Fruit fly (Drosophila melanogaster): ENCODE measurements around the gene dec.

The dec gene

dm6 chrX:7873172-7873930, at the start of gene dec:
dec (minus strand) TSS chrX:7873222.
- TF ChIP-seq pan (optimal IDR thresholded peaks at IDR 0.05) (no peak), psq (optimal IDR thresholded peaks at IDR 0.05) (no peak), usp (GFP tag; optimal IDR thresholded peaks at IDR 0.05) (no peak), EcR (GFP tag; optimal IDR thresholded peaks at IDR 0.05) (no peak), Dll (optimal IDR thresholded peaks at IDR 0.05) (no peak), CG8478 (optimal IDR thresholded peaks at IDR 0.05) (no peak)

dm6 chrX:7920081-7920688, 47.2 kb upstream of the dec start, which contains the start of the genes hdm and Ykt6:
hdm (minus strand) TSS chrX:7920131.
Ykt6 (plus strand) TSS chrX:7920409.
- no peak for TF ChIP-seq CG8478 (optimal IDR thresholded peaks at IDR 0.05)
- no peak for TF ChIP-seq usp (GFP tag; optimal IDR thresholded peaks at IDR 0.05)
- TF ChIP-seq pan (optimal IDR thresholded peaks at IDR 0.05) = no peak
- TF ChIP-seq EcR (GFP tag; optimal IDR thresholded peaks at IDR 0.05) = no peak
- TF ChIP-seq psq (optimal IDR thresholded peaks at IDR 0.05) = no peak
- no peak for TF ChIP-seq Dll (optimal IDR thresholded peaks at IDR 0.05)

dm6 chrX:7911983-7912630, 39.1 kb upstream of the dec start, which contains the start of gene snz:
snz (plus strand) TSS chrX:7912089.
- TF ChIP-seq psq (optimal IDR thresholded peaks at IDR 0.05) (no peak), EcR (GFP tag; optimal IDR thresholded peaks at IDR 0.05) (no peak), pan (optimal IDR thresholded peaks at IDR 0.05) (no peak), CG8478 (optimal IDR thresholded peaks at IDR 0.05) (no peak), Dll (optimal IDR thresholded peaks at IDR 0.05) (no peak), usp (GFP tag; optimal IDR thresholded peaks at IDR 0.05) (no peak)

- TF ChIP-seq usp (GFP tag; optimal IDR thresholded peaks at IDR 0.05) (no peak), EcR (GFP tag; optimal IDR thresholded peaks at IDR 0.05) (no peak), pan (optimal IDR thresholded peaks at IDR 0.05) (no peak), CG8478 (optimal IDR thresholded peaks at IDR 0.05) (no peak), Dll (optimal IDR thresholded peaks at IDR 0.05) (no peak), psq (optimal IDR thresholded peaks at IDR 0.05) (no peak)
Observed at dm6 chrX:7909482-7909881, 36.5 kb upstream of the dec start.

dm6 chrX:7909069-7909389, 36.0 kb upstream of the dec start:
- TF ChIP-seq Dll (optimal IDR thresholded peaks at IDR 0.05) = no peak
- TF ChIP-seq psq (optimal IDR thresholded peaks at IDR 0.05) = no peak
- TF ChIP-seq pan (optimal IDR thresholded peaks at IDR 0.05) = no peak
- TF ChIP-seq EcR (GFP tag; optimal IDR thresholded peaks at IDR 0.05) = no peak
- no peak for TF ChIP-seq usp (GFP tag; optimal IDR thresholded peaks at IDR 0.05)
- TF ChIP-seq CG8478 (optimal IDR thresholded peaks at IDR 0.05) = no peak

dm6 chrX:7908239-7909068, 35.4 kb upstream of the dec start, which contains the start of the genes dpr14 and spidey:
dpr14 (minus strand) TSS chrX:7908286.
spidey (plus strand) TSS chrX:7908931.
- TF ChIP-seq psq (optimal IDR thresholded peaks at IDR 0.05) = no peak
- no peak for TF ChIP-seq usp (GFP tag; optimal IDR thresholded peaks at IDR 0.05)
- TF ChIP-seq Dll (optimal IDR thresholded peaks at IDR 0.05) = no peak
- no peak for TF ChIP-seq pan (optimal IDR thresholded peaks at IDR 0.05)
- no peak for TF ChIP-seq EcR (GFP tag; optimal IDR thresholded peaks at IDR 0.05)
- no peak for TF ChIP-seq CG8478 (optimal IDR thresholded peaks at IDR 0.05)

dm6 chrX:7901153-7902038, 28.4 kb upstream of the dec start, which contains the start of the genes RpS6 and bys:
RpS6 (minus strand) TSS chrX:7901331.
bys (plus strand) TSS chrX:7901880.
- TF ChIP-seq EcR (GFP tag; optimal IDR thresholded peaks at IDR 0.05) = no peak
- TF ChIP-seq usp (GFP tag; optimal IDR thresholded peaks at IDR 0.05) = no peak
- TF ChIP-seq pan (optimal IDR thresholded peaks at IDR 0.05) = no peak
- no peak for TF ChIP-seq CG8478 (optimal IDR thresholded peaks at IDR 0.05)
- no peak for TF ChIP-seq Dll (optimal IDR thresholded peaks at IDR 0.05)
- TF ChIP-seq psq (optimal IDR thresholded peaks at IDR 0.05) = no peak

dm6 chrX:7900659-7901058, 27.6 kb upstream of the dec start:
- TF ChIP-seq CG8478 (optimal IDR thresholded peaks at IDR 0.05) = no peak
- TF ChIP-seq usp (GFP tag; optimal IDR thresholded peaks at IDR 0.05) = no peak
- TF ChIP-seq Dll (optimal IDR thresholded peaks at IDR 0.05) = no peak
- TF ChIP-seq EcR (GFP tag; optimal IDR thresholded peaks at IDR 0.05) = no peak
- no peak for TF ChIP-seq psq (optimal IDR thresholded peaks at IDR 0.05)
- no peak for TF ChIP-seq pan (optimal IDR thresholded peaks at IDR 0.05)

dm6 chrX:7893411-7894122, 20.5 kb upstream of the dec start, which contains the start of the genes CG45089, ND-MNLL and p115:
CG45089 (minus strand) TSS chrX:7893798.
ND-MNLL (minus strand) TSS chrX:7893798.
p115 (plus strand) TSS chrX:7894031.
- TF ChIP-seq psq (optimal IDR thresholded peaks at IDR 0.05) (no peak), Dll (optimal IDR thresholded peaks at IDR 0.05) (no peak), usp (GFP tag; optimal IDR thresholded peaks at IDR 0.05) (no peak), EcR (GFP tag; optimal IDR thresholded peaks at IDR 0.05) (no peak), pan (optimal IDR thresholded peaks at IDR 0.05) (no peak), CG8478 (optimal IDR thresholded peaks at IDR 0.05) (no peak)

dm6 chrX:7892539-7892899, 19.5 kb upstream of the dec start:
- TF ChIP-seq EcR (GFP tag; optimal IDR thresholded peaks at IDR 0.05) = no peak
- TF ChIP-seq Dll (optimal IDR thresholded peaks at IDR 0.05) = no peak
- TF ChIP-seq pan (optimal IDR thresholded peaks at IDR 0.05) = no peak
- no peak for TF ChIP-seq CG8478 (optimal IDR thresholded peaks at IDR 0.05)
- no peak for TF ChIP-seq psq (optimal IDR thresholded peaks at IDR 0.05)
- TF ChIP-seq usp (GFP tag; optimal IDR thresholded peaks at IDR 0.05) = no peak
